Worm (Caenorhabditis elegans): ENCODE measurements around the gene mig-32.
A peak's percentile ranks its signal among the peaks of the same experiment; 100 is the strongest.

mig-32 gene

ce11 chrIV:12128708-12129107 lies 36.7 kb upstream of the mig-32 start (continued):
- TF ChIP-seq chd-7 (tag; optimal IDR thresholded peaks at IDR 0.05) (no peak), Y53F4B.3 (GFP tag; IDR thresholded peaks at IDR 0.05) (no peak), athp-1 (tag; optimal IDR thresholded peaks at IDR 0.05) (no peak), ztf-22 (GFP tag; optimal IDR thresholded peaks at IDR 0.05) (no peak), cebp-2 (GFP tag; IDR thresholded peaks at IDR 0.05) (0 out of 2 replicates have a peak, but pooled peaks have one; percentile 10), madf-8 (GFP tag; conservative IDR thresholded peaks at IDR 0.05) (no peak), madf-10 (tag; optimal IDR thresholded peaks at IDR 0.05) (no peak)

- TF ChIP-seq ztf-3 (GFP tag; optimal IDR thresholded peaks at IDR 0.05) (no peak), cebp-1 (GFP tag; IDR thresholded peaks at IDR 0.05) (0 out of 2 replicates have a peak, but pooled peaks have one; percentile 24), cebp-1 (tag; optimal IDR thresholded peaks at IDR 0.05) (peak; percentile 59), die-1 (tag; optimal IDR thresholded peaks at IDR 0.05) (no peak), cebp-2 (GFP tag; IDR thresholded peaks at IDR 0.05) (0 out of 2 replicates have a peak, but pooled peaks have one; percentile 41), nhr-90 (tag; optimal IDR thresholded peaks at IDR 0.05) (no peak)
Measured at ce11 chrIV:12127838-12128237, 35.8 kb upstream of the mig-32 start.

ce11 chrIV:12126740-12127472 lies 34.9 kb upstream of the mig-32 start:
- TF ChIP-seq F33H1.4 (GFP tag; IDR thresholded peaks at IDR 0.05) (peak; percentile 83), zim-3 (tag; optimal IDR thresholded peaks at IDR 0.05) (no peak), egrh-3 (GFP tag; IDR thresholded peaks at IDR 0.05) (no peak), akir-1 (GFP tag; optimal IDR thresholded peaks at IDR 0.05) (no peak), aptf-3 (GFP tag; IDR thresholded peaks at IDR 0.05) (no peak), ztf-3 (GFP tag; optimal IDR thresholded peaks at IDR 0.05) (no peak), lir-1 (GFP tag; conservative IDR thresholded peaks at IDR 0.05) (no peak), zfh-2 (GFP tag; conservative IDR thresholded peaks at IDR 0.05) (no peak), D2030.7 (GFP tag; IDR thresholded peaks at IDR 0.05) (peak; percentile 33; the same call in 1 of the 2 replicates), attf-5 (GFP tag; optimal IDR thresholded peaks at IDR 0.05) (no peak), tlf-1 (GFP tag; optimal IDR thresholded peaks at IDR 0.05) (no peak), gei-17 (GFP tag; optimal IDR thresholded peaks at IDR 0.05) (no peak), snpc-1.3 (tag; optimal IDR thresholded peaks at IDR 0.05; ENCODE audit: insufficient read depth) (no peak), unc-130 (GFP tag; optimal IDR thresholded peaks at IDR 0.05) (no peak), ceh-100 (GFP tag; IDR thresholded peaks at IDR 0.05) (no peak), B0336.3 (GFP tag; IDR thresholded peaks at IDR 0.05) (no peak), B0035.1 (tag; optimal IDR thresholded peaks at IDR 0.05) (no peak), rpc-1 (optimal IDR thresholded peaks at IDR 0.05) (no peak), rpc-1 (tag; optimal IDR thresholded peaks at IDR 0.05) (no peak), hmg-1.2 (GFP tag; IDR thresholded peaks at IDR 0.05) (no peak), lin-26 (GFP tag; IDR thresholded peaks at IDR 0.05) (no peak), ets-4 (GFP tag; optimal IDR thresholded peaks at IDR 0.05) (no peak), ztf-28 (GFP tag; IDR thresholded peaks at IDR 0.05) (no peak), atf-7 (tag; optimal IDR thresholded peaks at IDR 0.05) (no peak), F55B11.4 (tag; optimal IDR thresholded peaks at IDR 0.05; ENCODE audit: borderline replicate concordance, insufficient read depth) (no peak), lsl-1 (GFP tag; optimal IDR thresholded peaks at IDR 0.05) (peak; percentile 90), efl-1 (GFP tag; optimal IDR thresholded peaks at IDR 0.05) (no peak), him-1 (tag; optimal IDR thresholded peaks at IDR 0.05) (peak; percentile 30), F52B5.7 (tag; optimal IDR thresholded peaks at IDR 0.05) (no peak), ztf-25 (GFP tag; IDR thresholded peaks at IDR 0.05) (no peak), F49E8.2 (tag; optimal IDR thresholded peaks at IDR 0.05; ENCODE audit: insufficient read depth) (peak; percentile 18), ekl-4 (GFP tag; IDR thresholded peaks at IDR 0.05) (no peak), B0261.1 (tag; optimal IDR thresholded peaks at IDR 0.05) (no peak), lsy-27 (tag; optimal IDR thresholded peaks at IDR 0.05; ENCODE audit: borderline replicate concordance, insufficient read depth) (no peak)
